Worm (Caenorhabditis elegans) whole organism, late embryonic: ENCODE data around the gene nspb-12.

Source experiments
- C08G9.2 ChIP-seq: sonication (generic microtip); optimal IDR thresholded peaks from 2 replicates; lab custom pipeline; 2016; ENCODE audit warnings: mild to moderate bottlenecking, missing genetic modification characterization, moderate library complexity, missing compliant biosample characterization
- ceh-14 ChIP-seq: sonication (generic microtip); optimal IDR thresholded peaks from 2 replicates; lab custom pipeline; 2016; ENCODE audit warnings: missing genotype, missing genetic modification characterization, missing compliant biosample characterization
- ceh-45 ChIP-seq: fragments of 200-800 bp; sonication (Bioruptor generic); IDR thresholded peaks from 2 replicates; pipeline ENCODE4 v1.3.6; 2022; ENCODE audit warnings: missing genetic modification reagents, missing genetic modification characterization, missing compliant biosample characterization
- fkh-10 ChIP-seq: fragments of 150-350 bp; optimal IDR thresholded peaks from 2 replicates; lab custom pipeline; 2014; ENCODE audit warnings: missing biosample characterization, missing genetic modification reagents, missing genetic modification characterization
- lin-11 ChIP-seq: fragments of 200-800 bp; sonication (Bioruptor generic); optimal IDR thresholded peaks from 2 replicates; lab custom pipeline; 2018; ENCODE audit warnings: mild to moderate bottlenecking, missing genetic modification characterization, missing compliant biosample characterization
- nfya-1 ChIP-seq: sonication (generic microtip); optimal IDR thresholded peaks from 2 replicates; lab custom pipeline; 2017; ENCODE audit warnings: missing genetic modification characterization, mild to moderate bottlenecking, missing compliant biosample characterization, antibody characterized with exemption, moderate library complexity
- nhr-11 ChIP-seq: fragments of 150-350 bp; optimal IDR thresholded peaks from 2 replicates; lab custom pipeline; 2014; ENCODE audit warnings: missing biosample characterization, missing genetic modification characterization
- odd-2 ChIP-seq: sonication (generic microtip); optimal IDR thresholded peaks from 2 replicates; lab custom pipeline; 2017; ENCODE audit warnings: antibody characterized with exemption, mild to moderate bottlenecking, missing genetic modification characterization, missing compliant biosample characterization
- pha-4 ChIP-seq: fragments of 150-350 bp; optimal IDR thresholded peaks from 2 replicates; lab custom pipeline; 2018; ENCODE audit warnings: missing biosample characterization, missing genetic modification reagents, missing genetic modification characterization
- pqm-1 ChIP-seq: sonication (generic microtip); optimal IDR thresholded peaks from 2 replicates; lab custom pipeline; 2016; ENCODE audit warnings: missing genetic modification characterization, missing compliant biosample characterization
- rnt-1 ChIP-seq: sonication (generic microtip); optimal IDR thresholded peaks from 2 replicates; lab custom pipeline; 2016; ENCODE audit warnings: missing genetic modification characterization, missing compliant biosample characterization
- syd-9 ChIP-seq: sonication (generic microtip); optimal IDR thresholded peaks from 2 replicates; lab custom pipeline; 2016; ENCODE audit warnings: mild to moderate bottlenecking, missing genetic modification characterization, moderate library complexity, missing compliant biosample characterization
- tbx-2 ChIP-seq: sonication (generic microtip); optimal IDR thresholded peaks from 2 replicates; lab custom pipeline; 2016; ENCODE audit warnings: missing genetic modification characterization, missing compliant biosample characterization
- ttx-3 ChIP-seq: sonication (generic microtip); optimal IDR thresholded peaks from 2 replicates; lab custom pipeline; 2016; ENCODE audit warnings: missing genetic modification reagents, missing genetic modification characterization, missing compliant biosample characterization

ce11 chrIII:5591668-5592149, 23.1 kb upstream of the nspb-12 start, which contains the start of the genes ddx-15 and ucr-1:
- TF ChIP-seq tbx-2 (tag; lab: Kevin White, UChicago), result peak; percentile 10
- peak; percentile 29 for TF ChIP-seq nfya-1
- no peak for TF ChIP-seq fkh-10 (GFP tag; lab: Kevin White, UChicago)
- TF ChIP-seq ceh-45, result no peak
- no peak for TF ChIP-seq lin-11 (tag; lab: Kevin White, UChicago)
- TF ChIP-seq pqm-1, result no peak
- no peak for TF ChIP-seq C08G9.2 (tag; lab: Kevin White, UChicago)
- no peak for TF ChIP-seq rnt-1 (tag; lab: Kevin White, UChicago)
- no peak for TF ChIP-seq syd-9 (tag; lab: Kevin White, UChicago)
- no peak for TF ChIP-seq nhr-11 (tag; lab: Kevin White, UChicago)
- no peak for TF ChIP-seq ceh-14 (tag; lab: Kevin White, UChicago)
- no peak for TF ChIP-seq pha-4 (tag; lab: Kevin White, UChicago)
- TF ChIP-seq ttx-3, result no peak
- no peak for TF ChIP-seq odd-2
